Worm (Caenorhabditis elegans) whole organism, L1 larva: ENCODE data around the gene F15D4.5.

Experiments
- ama-1 ChIP-seq: fragments of 150-350 bp; optimal IDR thresholded peaks from 2 replicates; lab custom pipeline; 2014
- lin-39 ChIP-seq: fragments of 150-350 bp; optimal IDR thresholded peaks from 2 replicates; lab custom pipeline; 2014; ENCODE audit warnings: missing biosample characterization, missing genetic modification reagents, missing genetic modification characterization
- mdl-1 ChIP-seq, 2 experiments: fragments of 150-350 bp; optimal IDR thresholded peaks; 2 replicates each; lab custom pipeline; 2014 to 2017; ENCODE audit warnings: missing biosample characterization in 2 of 2, missing genetic modification characterization in 2 of 2, inconsistent platforms in 1 of 2
- sptf-1 ChIP-seq: fragments of 150-350 bp; optimal IDR thresholded peaks from 2 replicates; lab custom pipeline; 2014; ENCODE audit warnings: missing biosample characterization, missing genetic modification characterization

DNA sequence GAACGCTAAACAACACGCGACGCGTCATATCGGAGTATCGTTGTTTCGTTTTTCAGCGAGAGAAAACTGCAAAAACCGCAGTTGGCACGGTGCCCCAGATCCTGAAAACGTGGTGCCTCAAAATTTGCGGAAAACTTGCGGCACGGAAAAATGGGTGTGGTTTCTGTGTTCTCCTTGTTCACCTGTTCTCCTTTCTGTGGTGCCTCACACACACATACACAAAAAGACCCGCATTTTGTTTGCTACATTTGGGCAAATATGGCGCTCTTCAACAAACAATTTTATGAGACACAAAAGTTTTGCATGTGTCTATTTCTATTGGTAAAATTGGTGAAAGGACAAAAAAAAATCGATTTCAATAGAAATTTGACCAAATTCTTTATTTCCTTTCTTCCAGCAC lies 46.3 kb upstream of the F15D4.5 start:
- TF ChIP-seq sptf-1 (tag; lab: Kevin White, UChicago) (no peak), lin-39 (tag; lab: Kevin White, UChicago) (no peak), ama-1 (lab: Kevin White, UChicago) (no peak), mdl-1 (tag; optimal IDR thresholded peaks at IDR 0.05; lab: Kevin White, UChicago) (no peak)
